Fruit fly (Drosophila melanogaster) whole organism: ENCODE data around the gene SWIP.

Source experiments
- CG8478 ChIP-seq: fragments of >200 bp; optimal IDR thresholded peaks from 2 replicates; lab custom pipeline; 2018; ENCODE audit warnings: inconsistent platforms
- Dll ChIP-seq: fragments of >200 bp; optimal IDR thresholded peaks from 2 replicates; lab custom pipeline; 2017
- EcR ChIP-seq, 2 experiments: fragments of >200 bp; optimal IDR thresholded peaks; 2 replicates each; lab custom pipeline; 2017; ENCODE audit warnings: missing biosample characterization in 2 of 2, missing genetic modification characterization in 2 of 2, missing genetic modification reagents in 2 of 2
- pan ChIP-seq: fragments of >200 bp; optimal IDR thresholded peaks from 2 replicates; lab custom pipeline; 2017
- psq ChIP-seq: fragments of >200 bp; optimal IDR thresholded peaks from 2 replicates; lab custom pipeline; 2017
- usp ChIP-seq: fragments of >200 bp; optimal IDR thresholded peaks from 2 replicates; lab custom pipeline; 2017; ENCODE audit warnings: missing biosample characterization, missing genetic modification characterization, mixed read lengths

The SWIP gene

DNA sequence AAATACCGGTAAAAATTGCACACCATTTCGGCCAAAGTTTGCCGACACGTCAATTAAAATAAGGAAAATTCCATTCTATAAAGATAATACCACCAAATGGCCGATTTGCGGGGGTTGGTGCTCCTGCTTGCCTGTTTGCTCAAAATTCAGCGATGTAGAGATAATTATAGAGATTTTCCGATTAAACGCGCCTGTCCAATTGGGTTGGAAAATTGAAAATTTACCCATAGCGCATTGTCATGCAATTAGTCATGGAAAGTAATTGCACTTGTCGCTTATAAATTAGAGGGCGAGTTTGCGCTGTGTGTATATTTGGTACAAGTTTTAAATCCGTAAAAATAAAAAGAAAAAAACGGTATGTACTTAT, 6.0 kb downstream of the SWIP start:
- TF ChIP-seq CG8478 (no peak), EcR (GFP tag; optimal IDR thresholded peaks at IDR 0.05; lab: Kevin White, UChicago) (no peak), usp (GFP tag; lab: Kevin White, UChicago) (no peak), pan (no peak)

DNA sequence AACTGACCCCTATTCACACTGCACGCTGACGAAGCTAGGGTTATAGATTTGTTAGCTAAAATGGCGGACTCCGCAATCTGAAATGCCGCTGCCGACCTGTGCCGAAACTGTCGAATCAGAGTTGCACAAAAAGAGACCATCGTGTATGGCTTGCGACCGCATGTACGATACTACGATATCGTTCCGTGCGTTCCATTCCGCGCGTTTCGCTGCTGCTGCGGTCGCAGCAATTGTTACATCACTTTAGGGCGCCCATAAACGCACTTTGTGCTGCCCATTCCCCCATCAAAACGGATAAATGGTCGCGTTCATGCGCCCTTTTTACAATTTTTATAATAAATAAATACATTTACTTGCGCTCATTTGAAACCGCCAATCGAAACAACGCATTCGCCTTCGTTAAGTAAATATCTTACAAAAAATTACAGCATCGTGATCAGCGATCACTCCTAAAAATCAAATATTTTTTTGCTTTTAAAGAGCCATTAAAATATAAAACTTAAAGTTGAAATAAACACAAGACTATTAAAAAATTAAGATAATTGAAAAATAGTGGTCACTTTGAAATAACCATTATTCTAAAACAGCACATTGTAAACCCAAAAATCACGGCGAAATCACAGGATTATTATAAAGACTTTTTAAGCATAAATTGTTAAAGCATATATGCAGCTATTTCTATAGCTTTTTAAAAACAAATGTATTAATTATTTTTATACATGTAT, 6.8 kb downstream of the SWIP start, which contains the start of gene Cyp1:
Cyp1 (minus strand) TSS at position 174 of the 725 bp plus-strand sequence.
- TF ChIP-seq pan (no peak), usp (GFP tag; lab: Kevin White, UChicago) (no peak), Dll (lab: Kevin White, UChicago) (no peak), EcR (GFP tag; optimal IDR thresholded peaks at IDR 0.05; lab: Kevin White, UChicago) (no peak), psq (lab: Kevin White, UChicago) (no peak), CG8478 (no peak)

DNA sequence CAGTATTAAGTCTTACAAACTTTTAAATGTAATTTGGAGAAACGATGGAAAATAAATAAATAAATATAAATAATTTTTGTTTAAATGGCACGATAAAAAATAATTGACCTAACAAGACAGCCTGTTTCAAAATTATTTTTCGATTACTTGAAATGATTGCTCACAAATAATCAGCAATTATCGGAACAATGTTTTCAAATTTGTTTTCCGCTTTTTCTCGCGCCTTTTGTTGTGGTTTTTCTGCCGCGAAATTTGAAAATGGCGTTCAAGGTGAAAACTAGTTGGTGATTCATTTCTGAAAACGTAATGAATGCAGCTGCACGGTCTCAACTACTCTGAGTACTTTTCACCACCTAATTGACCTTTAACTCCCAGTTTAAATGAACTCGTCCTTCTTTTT, 7.5 kb downstream of the SWIP start:
- TF ChIP-seq CG8478 (no peak), EcR (GFP tag; optimal IDR thresholded peaks at IDR 0.05; lab: Kevin White, UChicago) (no peak), Dll (lab: Kevin White, UChicago) (no peak), psq (lab: Kevin White, UChicago) (no peak), usp (GFP tag; lab: Kevin White, UChicago) (no peak)

DNA sequence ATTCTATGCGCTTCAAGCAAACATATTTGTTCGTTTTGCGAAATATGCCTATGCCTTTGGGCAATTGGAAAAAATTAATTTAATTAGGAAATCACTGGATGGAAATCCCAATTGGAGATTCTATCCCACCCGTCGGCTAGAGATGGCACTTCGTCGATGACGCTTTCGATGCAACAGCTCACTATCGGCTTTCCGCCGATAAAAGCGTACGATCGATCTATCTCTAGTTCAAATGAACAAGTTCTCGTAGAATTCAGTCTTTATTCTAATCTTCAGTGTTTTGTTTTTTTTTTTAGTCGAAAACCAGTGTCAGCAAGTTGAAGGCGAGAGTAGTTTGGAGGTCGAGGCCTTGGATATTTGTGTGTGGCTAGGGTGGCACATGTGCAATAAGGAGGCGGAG, 9.6 kb downstream of the SWIP start, which contains the start of the genes CG9917 and CG32579:
CG9917 (minus strand) TSS at position 169 of the 400 bp plus-strand sequence.
CG32579 (plus strand) TSS at position 224 of the 400 bp plus-strand sequence.
- TF ChIP-seq Dll (lab: Kevin White, UChicago) (no peak), EcR (GFP tag; optimal IDR thresholded peaks at IDR 0.05; lab: Kevin White, UChicago) (no peak), psq (lab: Kevin White, UChicago) (no peak), usp (GFP tag; lab: Kevin White, UChicago) (no peak), CG8478 (no peak), pan (no peak)

DNA sequence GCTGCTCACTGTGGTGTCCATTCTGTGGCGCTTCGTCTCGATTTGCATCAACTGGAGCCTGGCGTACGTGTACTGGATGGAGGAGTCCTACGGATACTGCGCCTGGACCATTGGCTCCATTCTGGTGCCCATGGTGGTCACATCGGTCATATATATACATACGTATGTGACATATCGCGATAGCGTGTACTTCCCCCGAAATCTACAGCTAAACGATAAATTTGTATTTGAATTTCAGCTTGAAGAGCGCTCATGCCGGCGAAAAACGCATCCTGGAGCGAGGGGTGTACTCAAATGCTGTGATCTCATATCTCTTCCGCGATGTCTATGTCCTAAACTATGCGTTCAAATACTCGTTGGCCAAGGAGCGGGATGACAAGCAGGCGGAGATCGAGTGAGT, 10.0 kb downstream of the SWIP start:
- TF ChIP-seq psq (lab: Kevin White, UChicago) (no peak), EcR (GFP tag; optimal IDR thresholded peaks at IDR 0.05; lab: Kevin White, UChicago) (no peak), Dll (lab: Kevin White, UChicago) (no peak), CG8478 (no peak), pan (no peak), usp (GFP tag; lab: Kevin White, UChicago) (no peak)

DNA sequence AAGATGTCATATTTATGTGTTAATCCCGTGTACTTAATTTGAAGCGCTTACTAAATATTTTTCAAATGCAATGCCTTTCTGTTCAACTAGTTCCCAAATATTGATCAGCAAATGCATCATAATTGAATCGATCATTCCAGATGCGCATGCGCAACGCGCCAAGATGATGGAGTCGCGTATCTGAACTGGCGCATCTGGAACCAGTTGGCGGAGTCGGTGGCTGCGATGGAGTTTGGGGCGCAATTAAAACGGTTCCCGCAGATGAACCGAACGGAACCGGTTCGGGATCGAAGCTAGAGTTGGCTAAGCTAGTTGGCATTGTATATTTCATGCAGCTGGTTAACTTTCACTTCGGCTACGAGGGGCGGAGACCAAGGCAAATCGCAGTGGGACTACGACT, 12.0 kb downstream of the SWIP start, which contains the start of gene CalpC:
CalpC (plus strand) TSS at position 292 of the 400 bp plus-strand sequence.
- TF ChIP-seq pan (no peak), usp (GFP tag; lab: Kevin White, UChicago) (no peak), EcR (GFP tag; optimal IDR thresholded peaks at IDR 0.05; lab: Kevin White, UChicago) (no peak), CG8478 (no peak), Dll (lab: Kevin White, UChicago) (no peak), psq (lab: Kevin White, UChicago) (no peak)

DNA sequence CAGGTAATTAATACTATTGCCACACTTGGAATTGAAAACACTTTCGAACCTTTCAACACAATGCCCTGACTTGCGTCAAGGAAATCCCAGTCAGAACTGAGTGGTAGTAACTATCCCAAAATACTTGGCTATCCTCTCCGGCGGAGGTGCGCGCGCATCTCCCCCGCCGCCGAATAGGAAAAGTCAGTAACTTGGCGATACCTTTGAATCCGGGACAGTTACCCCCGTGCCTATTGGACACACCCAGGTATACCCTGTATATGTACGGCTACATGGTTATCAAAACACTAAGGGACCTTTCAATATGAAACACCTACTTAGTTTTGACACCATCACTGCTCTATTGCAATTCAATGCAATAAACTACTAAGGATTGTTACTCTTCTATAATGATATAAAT, 17.1 kb downstream of the SWIP start, which contains the start of gene CG9919:
CG9919 (minus strand) TSS at position 101 of the 400 bp plus-strand sequence.
- no peak for TF ChIP-seq EcR (GFP tag; optimal IDR thresholded peaks at IDR 0.05; lab: Kevin White, UChicago)
- no peak for TF ChIP-seq Dll (lab: Kevin White, UChicago)
- no peak for TF ChIP-seq CG8478
- no peak for TF ChIP-seq usp (GFP tag; lab: Kevin White, UChicago)
- TF ChIP-seq pan: no peak

DNA sequence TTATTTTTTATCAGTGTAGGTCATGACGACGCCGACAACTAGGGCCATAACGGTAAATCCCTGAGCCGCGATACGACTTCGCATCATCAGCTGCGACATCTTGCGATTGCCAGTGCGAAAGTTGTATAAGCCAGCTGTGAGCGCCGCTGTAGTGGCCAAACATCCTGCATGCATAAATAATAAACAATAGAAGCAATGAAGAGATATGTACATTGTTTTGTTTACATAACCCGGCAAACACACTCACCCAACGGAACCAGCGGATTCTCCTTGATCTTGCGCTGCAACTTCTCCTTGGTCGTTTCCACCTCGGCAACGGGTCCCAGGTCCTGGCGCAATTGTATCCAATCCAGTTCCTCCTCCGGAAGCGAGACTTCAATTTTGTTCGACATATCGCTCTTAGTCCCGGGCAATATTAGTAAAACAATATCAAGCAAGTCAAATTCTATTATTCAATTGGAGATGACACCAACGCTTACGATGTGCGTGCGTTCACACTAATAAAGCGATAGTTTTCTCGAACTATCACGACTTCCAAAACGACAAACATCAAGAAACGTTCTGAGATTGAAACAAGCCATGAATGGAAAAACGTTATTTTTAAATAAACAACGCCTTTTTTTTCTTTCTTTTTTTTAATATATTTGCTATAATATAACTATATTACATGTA, 18.2 kb downstream of the SWIP start:
- TF ChIP-seq usp (GFP tag; lab: Kevin White, UChicago) (no peak), psq (lab: Kevin White, UChicago) (no peak), Dll (lab: Kevin White, UChicago) (no peak), pan (no peak), EcR (GFP tag; optimal IDR thresholded peaks at IDR 0.05; lab: Kevin White, UChicago) (no peak), CG8478 (no peak)

DNA sequence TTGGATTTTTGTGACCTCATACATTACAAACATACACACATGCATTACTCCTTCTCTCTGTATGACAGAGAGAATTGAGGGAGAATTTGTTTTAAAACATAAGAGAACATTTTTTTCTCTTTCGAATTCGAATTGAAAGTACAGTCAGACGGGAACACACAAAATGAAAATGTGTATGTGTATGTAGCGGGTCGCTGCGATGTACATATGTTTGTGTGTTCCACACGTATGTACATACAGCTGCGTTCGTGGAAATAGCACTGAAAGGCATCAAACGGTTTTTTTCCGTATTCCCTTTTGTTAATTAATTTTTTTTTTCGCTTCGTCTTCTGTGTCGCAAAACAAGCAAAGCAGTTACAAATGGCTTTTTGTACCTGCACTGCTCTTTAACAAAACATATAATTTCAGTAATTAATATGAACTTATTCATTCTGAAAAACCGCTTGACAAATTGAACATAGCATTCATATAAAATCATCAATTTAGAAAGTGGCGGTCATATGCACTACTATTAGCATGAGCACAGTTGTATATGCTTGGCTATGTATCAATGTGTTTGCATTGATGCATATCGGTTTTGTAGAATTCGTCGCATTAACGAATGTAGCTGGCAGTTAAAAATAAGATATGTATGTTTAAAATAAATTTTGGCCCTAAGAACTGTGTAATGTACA, 19.2 kb downstream of the SWIP start:
- TF ChIP-seq Dll (lab: Kevin White, UChicago) (no peak), CG8478 (no peak)

DNA sequence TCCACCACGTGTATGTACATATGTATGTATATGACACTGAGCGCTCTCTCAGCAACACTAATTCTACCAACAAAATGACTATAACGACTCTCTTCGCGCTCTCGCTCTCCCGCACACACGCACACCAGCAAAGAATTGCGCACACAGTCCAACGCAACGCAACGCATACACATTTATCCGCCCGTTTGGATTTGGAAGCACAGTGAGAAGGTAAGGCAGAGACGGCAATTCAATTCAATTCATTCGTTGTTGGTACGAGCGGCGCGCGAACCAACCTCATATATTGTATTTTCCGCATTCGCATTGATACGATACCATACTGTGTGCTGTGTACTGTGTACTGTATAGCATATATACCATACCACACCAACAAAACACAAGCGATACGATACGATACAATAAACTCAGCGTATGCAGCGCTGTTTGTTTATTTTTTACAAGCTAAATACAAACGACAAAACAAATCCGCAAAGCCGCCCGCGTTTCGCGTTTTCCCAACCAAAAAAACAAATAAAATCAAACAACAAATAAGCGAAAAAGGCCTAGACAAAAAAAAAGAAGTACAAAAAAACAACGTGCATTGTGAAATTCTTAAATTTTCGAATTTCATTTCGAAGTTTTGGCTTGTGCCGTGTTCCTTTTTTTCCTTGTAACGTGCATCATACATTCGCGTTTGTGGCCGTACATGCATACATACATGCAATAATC, 20.1 kb downstream of the SWIP start, which contains the start of the genes CG9921 and Dsp1:
CG9921 (minus strand) TSS at position 167 of the 708 bp plus-strand sequence.
Dsp1 (plus strand) TSS at position 179 of the 708 bp plus-strand sequence.
- TF ChIP-seq pan (no peak), CG8478 (no peak), usp (GFP tag; lab: Kevin White, UChicago) (no peak), EcR (GFP tag; optimal IDR thresholded peaks at IDR 0.05; lab: Kevin White, UChicago) (no peak), Dll (lab: Kevin White, UChicago) (no peak), psq (lab: Kevin White, UChicago) (no peak)

DNA sequence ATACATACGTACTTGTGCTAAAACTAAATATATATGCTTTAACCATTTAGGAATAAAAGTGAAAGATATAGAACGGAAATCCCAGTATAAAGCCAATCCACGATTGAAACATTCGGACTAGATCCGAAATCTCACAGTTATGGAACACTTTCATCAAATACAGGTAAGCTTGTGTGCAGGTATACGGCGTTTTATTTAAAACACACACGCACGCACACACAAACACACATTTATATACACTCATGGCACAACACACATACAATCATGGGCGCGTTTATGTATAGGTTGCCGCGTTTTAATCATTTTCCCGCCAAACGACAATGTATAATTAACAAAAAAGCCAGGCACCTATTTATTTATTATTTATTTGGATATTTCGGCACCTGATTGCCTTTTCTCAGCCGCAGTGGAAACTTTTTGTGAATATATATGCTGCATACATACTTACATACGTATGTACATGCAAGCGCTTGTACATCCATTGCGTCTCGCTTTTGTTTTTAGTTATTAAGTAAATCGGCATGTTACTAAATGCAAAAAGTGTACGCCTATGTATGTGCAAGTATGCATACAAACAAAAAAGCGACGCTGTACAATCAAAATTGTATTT, 20.8 kb downstream of the SWIP start:
- TF ChIP-seq EcR (GFP tag; optimal IDR thresholded peaks at IDR 0.05; lab: Kevin White, UChicago) (no peak), CG8478 (no peak), usp (GFP tag; lab: Kevin White, UChicago) (no peak), Dll (lab: Kevin White, UChicago) (no peak), pan (no peak), psq (lab: Kevin White, UChicago) (no peak)
